Fruit fly (Drosophila melanogaster) whole organism, embryonic: ENCODE data around the gene Pfdn2.
A peak's percentile ranks its signal among the peaks of the same experiment; 100 is the strongest.

Source experiments
- Antp ChIP-seq: fragments of 200-800 bp; sonication (Bioruptor generic); optimal IDR thresholded peaks from 3 replicates; lab custom pipeline; 2016; ENCODE audit warnings: missing biosample characterization, missing genetic modification characterization
- BtbVII ChIP-seq: fragments of 200-800 bp; sonication (Bioruptor generic); optimal IDR thresholded peaks from 3 replicates; lab custom pipeline; 2017; ENCODE audit warnings: missing biosample characterization, mild to moderate bottlenecking, missing genetic modification characterization
- C15 ChIP-seq: fragments of 200-800 bp; sonication (Bioruptor generic); IDR thresholded peaks from 3 replicates; pipeline ENCODE4 v1.3.6; 2022; ENCODE audit warnings: missing biosample characterization, missing genetic modification characterization
- CG11695 ChIP-seq: fragments of 200-800 bp; sonication (Bioruptor generic); IDR thresholded peaks from 3 replicates; pipeline ENCODE4 v1.3.6; 2022; ENCODE audit warnings: missing biosample characterization, missing genetic modification characterization
- CG11696 ChIP-seq: fragments of 200-800 bp; sonication (Bioruptor generic); IDR thresholded peaks from 2 replicates; pipeline ENCODE4 v1.3.6; 2022; ENCODE audit warnings: missing biosample characterization, missing genetic modification characterization
- CG12769 ChIP-seq: fragments of 200-800 bp; sonication (Bioruptor generic); optimal IDR thresholded peaks from 2 replicates; lab custom pipeline; 2019; ENCODE audit warnings: missing biosample characterization, mild to moderate bottlenecking, missing genetic modification characterization, moderate library complexity
- CG12942 ChIP-seq: fragments of 200-800 bp; sonication (Bioruptor generic); optimal IDR thresholded peaks from 3 replicates; lab custom pipeline; 2016; ENCODE audit warnings: missing biosample characterization, missing genetic modification characterization
- CG13424 ChIP-seq: fragments of 200-800 bp; sonication (Bioruptor generic); optimal IDR thresholded peaks from 2 replicates; lab custom pipeline; 2019; ENCODE audit warnings: missing biosample characterization, mild to moderate bottlenecking, missing genetic modification characterization, moderate library complexity
- CG14441 ChIP-seq: fragments of 200-800 bp; sonication (Bioruptor generic); IDR thresholded peaks from 2 replicates; pipeline ENCODE4 v1.3.6; 2022; ENCODE audit warnings: missing biosample characterization, missing genetic modification characterization
- CG15696 ChIP-seq: fragments of 200-800 bp; sonication (Bioruptor generic); optimal IDR thresholded peaks from 2 replicates; lab custom pipeline; 2019; ENCODE audit warnings: missing biosample characterization, mild to moderate bottlenecking, missing genetic modification characterization, moderate library complexity
- CG16863 ChIP-seq: fragments of 200-800 bp; sonication (Bioruptor generic); optimal IDR thresholded peaks from 3 replicates; lab custom pipeline; 2016; ENCODE audit warnings: missing biosample characterization, missing genetic modification characterization
- CG17385 ChIP-seq: fragments of 200-800 bp; sonication (Bioruptor generic); optimal IDR thresholded peaks from 3 replicates; lab custom pipeline; 2018; ENCODE audit warnings: missing biosample characterization, mild to moderate bottlenecking, missing genetic modification characterization
- CG17568 ChIP-seq: fragments of 200-800 bp; sonication (Bioruptor generic); optimal IDR thresholded peaks from 2 replicates; lab custom pipeline; 2018; ENCODE audit warnings: missing biosample characterization, mild to moderate bottlenecking, missing genetic modification characterization, moderate library complexity
- CG17612 ChIP-seq: fragments of 200-800 bp; sonication (Bioruptor generic); IDR thresholded peaks from 2 replicates; pipeline ENCODE4 v1.3.6; 2022; ENCODE audit warnings: missing biosample characterization, missing genetic modification characterization
- CG2199 ChIP-seq: fragments of 200-800 bp; sonication (Bioruptor generic); IDR thresholded peaks from 3 replicates; pipeline ENCODE4 v1.3.6; 2022; ENCODE audit warnings: missing biosample characterization, missing genetic modification characterization
- CG2889 ChIP-seq: fragments of 200-800 bp; sonication (Bioruptor generic); IDR thresholded peaks from 3 replicates; pipeline ENCODE4 v1.3.6; 2022; ENCODE audit warnings: missing biosample characterization, missing genetic modification characterization
- CG32772 ChIP-seq: fragments of 200-800 bp; sonication (Bioruptor generic); IDR thresholded peaks from 2 replicates; pipeline ENCODE4 v1.3.6; 2022; ENCODE audit warnings: missing biosample characterization, missing genetic modification characterization
- CG33213 ChIP-seq: fragments of 200-800 bp; sonication (Bioruptor generic); optimal IDR thresholded peaks from 3 replicates; lab custom pipeline; 2016; ENCODE audit warnings: missing biosample characterization, missing genetic modification characterization
- CG4707 ChIP-seq: fragments of 200-800 bp; sonication (Bioruptor generic); optimal IDR thresholded peaks from 2 replicates; lab custom pipeline; 2018; ENCODE audit warnings: missing biosample characterization, mild to moderate bottlenecking, missing genetic modification characterization, moderate library complexity
- CG6654 ChIP-seq: fragments of 200-800 bp; sonication (Bioruptor generic); optimal IDR thresholded peaks from 2 replicates; lab custom pipeline; 2017; ENCODE audit warnings: missing biosample characterization, mild to moderate bottlenecking, missing genetic modification characterization
- CG7745 ChIP-seq: fragments of 200-800 bp; sonication (Bioruptor generic); optimal IDR thresholded peaks from 2 replicates; lab custom pipeline; 2018; ENCODE audit warnings: missing biosample characterization, mild to moderate bottlenecking, missing genetic modification characterization, moderate library complexity
- CG8290 ChIP-seq, 3 experiments: fragments of 200-800 bp; sonication (Bioruptor generic); optimal IDR thresholded peaks; 2 replicates each; lab custom pipeline; 2016 to 2019; ENCODE audit warnings: missing biosample characterization in 3 of 3, missing genetic modification characterization in 3 of 3, mild to moderate bottlenecking in 2 of 3, moderate library complexity in 1 of 3
- CG8388 ChIP-seq: fragments of 200-800 bp; sonication (Bioruptor generic); optimal IDR thresholded peaks from 2 replicates; lab custom pipeline; 2019; ENCODE audit warnings: missing biosample characterization, mild to moderate bottlenecking, missing genetic modification characterization, moderate library complexity
- CG9797 ChIP-seq: fragments of 200-800 bp; sonication (Bioruptor generic); optimal IDR thresholded peaks from 3 replicates; lab custom pipeline; 2018; ENCODE audit warnings: missing biosample characterization, mild to moderate bottlenecking, missing genetic modification characterization
- D19B ChIP-seq: fragments of 200-800 bp; sonication (Bioruptor generic); optimal IDR thresholded peaks from 2 replicates; lab custom pipeline; 2017; ENCODE audit warnings: missing biosample characterization, mild to moderate bottlenecking, missing genetic modification characterization
- Eip74EF ChIP-seq, 2 experiments: fragments of 200-800 bp in 1 of 2; fragments of >200 bp in 1 of 2; sonication (Bioruptor generic) in 1 of 2; optimal IDR thresholded peaks; 2 replicates each; lab custom pipeline; 2017 to 2019; ENCODE audit warnings: missing biosample characterization in 2 of 2, missing genetic modification characterization in 2 of 2, mild to moderate bottlenecking in 1 of 2, moderate library complexity in 1 of 2
- Ets65A ChIP-seq: fragments of 200-800 bp; sonication (Bioruptor generic); peaks from one replicate; lab custom pipeline; 2016; ENCODE audit warnings: missing biosample characterization, missing genetic modification characterization
- Ets97D ChIP-seq: fragments of 200-800 bp; sonication (Bioruptor generic); optimal IDR thresholded peaks from 3 replicates; lab custom pipeline; 2016; ENCODE audit warnings: missing biosample characterization, missing genetic modification characterization
- Kr ChIP-seq: fragments of 200-800 bp; sonication (Bioruptor generic); optimal IDR thresholded peaks from 2 replicates; lab custom pipeline; 2017; ENCODE audit warnings: missing biosample characterization, mild to moderate bottlenecking, missing genetic modification characterization
- NFAT ChIP-seq: fragments of 200-800 bp; sonication (Bioruptor generic); IDR thresholded peaks from 2 replicates; pipeline ENCODE4 v1.3.6; 2022; ENCODE audit warnings: missing biosample characterization, missing genetic modification characterization
- Side ChIP-seq: fragments of 200-800 bp; sonication (Bioruptor generic); optimal IDR thresholded peaks from 2 replicates; lab custom pipeline; 2016; ENCODE audit warnings: missing biosample characterization, missing genetic modification characterization
- Ssrp ChIP-seq: fragments of 200-800 bp; sonication (Bioruptor generic); optimal IDR thresholded peaks from 2 replicates; lab custom pipeline; 2018; ENCODE audit warnings: missing biosample characterization, mild to moderate bottlenecking, missing genetic modification characterization, moderate library complexity
- al ChIP-seq: fragments of 200-800 bp; sonication (Bioruptor generic); IDR thresholded peaks from 2 replicates; pipeline ENCODE4 v1.3.6; 2022; ENCODE audit warnings: missing biosample characterization, missing genetic modification characterization
- aop ChIP-seq: fragments of 200-800 bp; sonication (Bioruptor generic); IDR thresholded peaks from 2 replicates; pipeline ENCODE4 v1.3.6; 2022; ENCODE audit warnings: missing biosample characterization, missing genetic modification characterization
- az2 ChIP-seq: fragments of 200-800 bp; sonication (Bioruptor generic); optimal IDR thresholded peaks from 3 replicates; lab custom pipeline; 2016; ENCODE audit warnings: missing biosample characterization, missing genetic modification characterization
- corto ChIP-seq: fragments of 200-800 bp; sonication (Bioruptor generic); optimal IDR thresholded peaks from 2 replicates; lab custom pipeline; 2016; ENCODE audit warnings: missing biosample characterization, mild to moderate bottlenecking, missing genetic modification characterization, moderate library complexity
- dpn ChIP-seq, 2 experiments: fragments of 200-800 bp; sonication (Bioruptor generic); optimal IDR thresholded peaks; 3 replicates each; lab custom pipeline; 2016; ENCODE audit warnings: missing biosample characterization in 2 of 2, missing genetic modification characterization in 2 of 2
- emc ChIP-seq: fragments of 200-800 bp; sonication (Bioruptor generic); optimal IDR thresholded peaks from 2 replicates; lab custom pipeline; 2016; ENCODE audit warnings: missing biosample characterization, missing genetic modification characterization
- gcm ChIP-seq: fragments of 200-800 bp; sonication (Bioruptor generic); optimal IDR thresholded peaks from 2 replicates; lab custom pipeline; 2019; ENCODE audit warnings: missing biosample characterization, mild to moderate bottlenecking, missing genetic modification characterization, moderate library complexity
- grau ChIP-seq: fragments of 200-800 bp; optimal IDR thresholded peaks from 3 replicates; lab custom pipeline; 2019; ENCODE audit warnings: missing biosample characterization, mild to moderate bottlenecking, missing genetic modification characterization, moderate library complexity
- jing ChIP-seq: fragments of 200-800 bp; sonication (Bioruptor generic); optimal IDR thresholded peaks from 2 replicates; lab custom pipeline; 2018; ENCODE audit warnings: missing biosample characterization, mild to moderate bottlenecking, missing genetic modification characterization
- pho ChIP-seq: fragments of 200-800 bp; sonication (Bioruptor generic); optimal IDR thresholded peaks from 2 replicates; lab custom pipeline; 2016; ENCODE audit warnings: missing biosample characterization, missing genetic modification characterization
- pita ChIP-seq: fragments of 200-800 bp; sonication (Bioruptor generic); optimal IDR thresholded peaks from 2 replicates; lab custom pipeline; 2017; ENCODE audit warnings: missing biosample characterization, mild to moderate bottlenecking, missing genetic modification characterization
- pzg ChIP-seq: fragments of 200-800 bp; sonication (Bioruptor generic); optimal IDR thresholded peaks from 3 replicates; lab custom pipeline; 2018; ENCODE audit warnings: missing biosample characterization, mild to moderate bottlenecking, missing genetic modification characterization, moderate library complexity
- sens-2 ChIP-seq: fragments of 200-800 bp; sonication (Bioruptor generic); IDR thresholded peaks from 2 replicates; pipeline ENCODE4 v1.3.6; 2022; ENCODE audit warnings: missing biosample characterization, missing genetic modification characterization
- sim ChIP-seq: fragments of 200-800 bp; sonication (Bioruptor generic); IDR thresholded peaks from 2 replicates; pipeline ENCODE4 v1.3.6; 2022; ENCODE audit warnings: missing biosample characterization, missing genetic modification characterization
- slbo ChIP-seq: fragments of 200-800 bp; sonication (Bioruptor generic); IDR thresholded peaks from 2 replicates; pipeline ENCODE4 v1.3.6; 2022; ENCODE audit warnings: missing biosample characterization, missing genetic modification characterization
- twi ChIP-seq: fragments of 200-800 bp; optimal IDR thresholded peaks from 2 replicates; lab custom pipeline; 2019; ENCODE audit warnings: missing biosample characterization, mild to moderate bottlenecking, missing genetic modification characterization, moderate library complexity
- tx ChIP-seq: fragments of 200-800 bp; sonication (Bioruptor generic); optimal IDR thresholded peaks from 2 replicates; lab custom pipeline; 2016; ENCODE audit warnings: missing biosample characterization, missing genetic modification characterization
- z ChIP-seq: fragments of 200-800 bp; sonication (Bioruptor generic); IDR thresholded peaks from 3 replicates; pipeline ENCODE4 v1.3.6; 2022; ENCODE audit warnings: missing biosample characterization, missing genetic modification characterization
- zfh2 ChIP-seq: fragments of 200-800 bp; sonication (Bioruptor generic); optimal IDR thresholded peaks from 2 replicates; lab custom pipeline; 2016; ENCODE audit warnings: missing biosample characterization, missing genetic modification characterization

The Pfdn2 gene

DNA sequence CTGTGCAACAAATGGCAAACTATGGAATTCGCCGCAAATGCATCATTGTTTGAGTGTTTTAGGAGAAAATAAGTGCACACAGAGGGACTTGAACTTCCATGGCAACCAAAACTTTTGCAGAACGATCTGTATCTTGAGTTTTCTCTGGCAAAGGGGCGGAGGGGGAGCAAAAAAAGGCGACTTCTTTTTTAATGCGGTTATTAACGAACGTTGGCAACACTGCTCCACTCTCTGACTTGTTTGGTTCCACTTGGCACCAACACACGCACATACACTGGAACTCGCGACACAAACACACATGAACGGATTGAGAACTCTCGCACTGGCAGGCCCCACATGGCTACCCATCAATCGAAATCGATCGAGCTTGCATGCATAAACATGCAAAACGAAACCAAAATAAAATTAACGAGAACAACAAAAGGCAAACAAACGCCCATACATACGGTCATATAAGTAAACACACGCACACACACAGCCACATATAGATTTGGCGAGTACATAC lies 45.3 kb upstream of the Pfdn2 start (continued):
- TF ChIP-seq dpn (GFP tag; optimal IDR thresholded peaks at IDR 0.05; lab: Kevin White, UChicago) (peak in 1 of 2 experiments; percentile 3), CG11695 (GFP tag; lab: Robert Waterston, UW) (no peak), CG2199 (GFP tag; lab: Robert Waterston, UW) (peak; percentile 57; the same call in 1 of the 3 replicates), CG17385 (no peak), BtbVII (GFP tag; lab: Kevin White, UChicago) (no peak), CG15696 (tag; lab: Kevin White, UChicago) (no peak), D19B (GFP tag; lab: Kevin White, UChicago) (no peak), Ets97D (GFP tag; lab: Kevin White, UChicago) (no peak), Ets65A (GFP tag; lab: Kevin White, UChicago) (peak; percentile 53), CG11696 (no peak; the same call in 1 of the 2 replicates), emc (GFP tag; lab: Kevin White, UChicago) (no peak), CG8290 (GFP tag; optimal IDR thresholded peaks at IDR 0.05; lab: Kevin White, UChicago) (no peak), CG8290 (tag; optimal IDR thresholded peaks at IDR 0.05; lab: Kevin White, UChicago) (peak in 1 of 2 experiments; percentile 59), CG8388 (GFP tag; lab: Kevin White, UChicago) (no peak), NFAT (GFP tag; lab: Robert Waterston, UW) (peak; percentile 52; the same call in 1 of the 2 replicates), pzg (no peak), CG4707 (GFP tag; lab: Kevin White, UChicago) (no peak), zfh2 (GFP tag; lab: Kevin White, UChicago) (peak; percentile 32), CG7745 (tag; lab: Kevin White, UChicago) (no peak), sens-2 (no peak), Ssrp (tag; lab: Kevin White, UChicago) (no peak), aop (GFP tag; lab: Robert Waterston, UW) (no peak), pita (GFP tag; lab: Kevin White, UChicago) (no peak), slbo (GFP tag; lab: Robert Waterston, UW) (peak; percentile 66), jing (GFP tag; lab: Kevin White, UChicago) (no peak), CG13424 (tag; lab: Kevin White, UChicago) (no peak), CG14441 (GFP tag; lab: Robert Waterston, UW) (peak; percentile 54; the same call in 1 of the 2 replicates), CG33213 (GFP tag; lab: Kevin White, UChicago) (no peak), C15 (no peak), CG32772 (GFP tag; lab: Robert Waterston, UW) (peak; percentile 55), sim (GFP tag; lab: Robert Waterston, UW) (no peak), pho (GFP tag; lab: Kevin White, UChicago) (no peak), CG17612 (peak; percentile 42; the same call in 1 of the 2 replicates), az2 (GFP tag; lab: Kevin White, UChicago) (no peak), CG16863 (GFP tag; lab: Kevin White, UChicago) (no peak), CG9797 (GFP tag; lab: Kevin White, UChicago) (no peak), Side (GFP tag; lab: Kevin White, UChicago) (no peak), CG2889 (GFP tag; lab: Robert Waterston, UW) (no peak), CG12769 (tag; lab: Kevin White, UChicago) (peak; percentile 7), grau (tag; lab: Kevin White, UChicago) (peak; percentile 5), Eip74EF (GFP tag; optimal IDR thresholded peaks at IDR 0.05; lab: Kevin White, UChicago) (no peak), z (no peak), twi (tag; lab: Kevin White, UChicago) (no peak), CG12942 (GFP tag; lab: Kevin White, UChicago) (no peak), corto (GFP tag; lab: Kevin White, UChicago) (no peak), Kr (no peak), tx (GFP tag; lab: Kevin White, UChicago) (no peak), Antp (GFP tag; lab: Kevin White, UChicago) (peak; percentile 29), gcm (no peak), al (GFP tag; lab: Robert Waterston, UW) (peak; percentile 40; the same call in 1 of the 2 replicates), CG17568 (peak; percentile 61), CG6654 (GFP tag; lab: Kevin White, UChicago) (no peak)
